Worm (Caenorhabditis elegans) whole organism, L2 larva: Measurements from ENCODE around the gene pnn-1.

Experiments
- F13H6.1 ChIP-seq: sonication (generic microtip); optimal IDR thresholded peaks from 2 replicates; lab custom pipeline; 2016; ENCODE audit warnings: missing genetic modification characterization, missing compliant biosample characterization
- elt-1 ChIP-seq: fragments of 150-350 bp; optimal IDR thresholded peaks from 2 replicates; lab custom pipeline; 2014; ENCODE audit warnings: missing biosample characterization, missing genetic modification characterization
- gmeb-1 ChIP-seq: fragments of 150-350 bp; optimal IDR thresholded peaks from 2 replicates; lab custom pipeline; 2014; ENCODE audit warnings: missing biosample characterization, missing genetic modification characterization
- skn-1 ChIP-seq: sonication (generic microtip); optimal IDR thresholded peaks from 2 replicates; lab custom pipeline; 2017; ENCODE audit warnings: missing biosample characterization, missing genetic modification characterization

ce11 chrV:13013844-13014243, 42.9 kb downstream of the pnn-1 start, which contains the start of gene F15B9.6:
- no peak for TF ChIP-seq gmeb-1 (tag; lab: Kevin White, UChicago)
- TF ChIP-seq elt-1 (tag; lab: Kevin White, UChicago) = no peak
- TF ChIP-seq skn-1 (tag; lab: Kevin White, UChicago) = no peak
- TF ChIP-seq F13H6.1 = no peak
